Worm (Caenorhabditis elegans): Measurements from ENCODE around the gene ard-1.

ce11 chrIV:11126028-11126427 lies 5.1 kb upstream of the ard-1 start:
- TF ChIP-seq aly-2 (tag; optimal IDR thresholded peaks at IDR 0.05) = no peak
- no peak for TF ChIP-seq ZK546.5 (tag; optimal IDR thresholded peaks at IDR 0.05)
- no peak for TF ChIP-seq ceh-9 (tag; optimal IDR thresholded peaks at IDR 0.05)
- TF ChIP-seq fos-1 (tag; optimal IDR thresholded peaks at IDR 0.05) = no peak
- no peak for TF ChIP-seq zag-1 (tag; optimal IDR thresholded peaks at IDR 0.05)

All from whole organism, L3 larva.